Worm (Caenorhabditis elegans): Measurements from ENCODE around the gene Y48G9A.6.

The Y48G9A.6 gene

ce11 chrIII:2151480-2151995 is 33.9 kb downstream of the Y48G9A.6 start, which contains the start of gene gcn-1 (continued):
- TF ChIP-seq mdl-1 (tag; optimal IDR thresholded peaks at IDR 0.05) (no peak), fos-1 (tag; optimal IDR thresholded peaks at IDR 0.05) (no peak), daf-12 (tag; optimal IDR thresholded peaks at IDR 0.05) (no peak), mxl-3 (GFP tag; optimal IDR thresholded peaks at IDR 0.05) (no peak), vab-7 (GFP tag; IDR thresholded peaks at IDR 0.05) (no peak), ctbp-1 (GFP tag; IDR thresholded peaks at IDR 0.05) (0 out of 2 replicates have a peak, but pooled peaks have one; percentile 19), aha-1 (tag) (no peak), duxl-1 (tag; optimal IDR thresholded peaks at IDR 0.05; ENCODE audit: poor library complexity) (peak; percentile 73), egl-43 (GFP tag; IDR thresholded peaks at IDR 0.05) (no peak), ces-1 (GFP tag; optimal IDR thresholded peaks at IDR 0.05) (peak; percentile 53), ceh-32 (tag; optimal IDR thresholded peaks at IDR 0.05; ENCODE audit: poor library complexity) (no peak), madf-9 (GFP tag; conservative IDR thresholded peaks at IDR 0.05) (no peak), Y48G9A.11 (GFP tag; IDR thresholded peaks at IDR 0.05) (no peak), nhr-25 (tag; optimal IDR thresholded peaks at IDR 0.05; ENCODE audit: borderline replicate concordance, insufficient read depth) (no peak), mep-1 (tag; optimal IDR thresholded peaks at IDR 0.05) (peak; percentile 64), R02D3.7 (tag; optimal IDR thresholded peaks at IDR 0.05) (no peak), nhr-6 (tag; optimal IDR thresholded peaks at IDR 0.05) (no peak), zip-2 (tag; optimal IDR thresholded peaks at IDR 0.05) (no peak)

- TF ChIP-seq mep-1 (tag; optimal IDR thresholded peaks at IDR 0.05) (peak; percentile 9), mes-2 (tag; optimal IDR thresholded peaks at IDR 0.05; ENCODE audit: poor library complexity, severe bottlenecking) (peak; percentile 34), saeg-2 (GFP tag; IDR thresholded peaks at IDR 0.05) (no peak), unc-62 (GFP tag; optimal IDR thresholded peaks at IDR 0.05 in 1 of 2) (peak in 1 of 2 experiments; percentile 77), unc-62 (tag; optimal IDR thresholded peaks at IDR 0.05) (no peak), nhr-6 (tag; optimal IDR thresholded peaks at IDR 0.05) (peak; percentile 6), hlh-11 (tag; optimal IDR thresholded peaks at IDR 0.05) (peak; percentile 37), T26A8.4 (GFP tag; IDR thresholded peaks at IDR 0.05) (no peak), Y105C5A.15 (GFP tag; IDR thresholded peaks at IDR 0.05) (no peak), hlh-30 (tag; optimal IDR thresholded peaks at IDR 0.05; ENCODE audit: insufficient read depth) (peak; percentile 22)
Observed at ce11 chrIII:2159152-2159551, 41.5 kb downstream of the Y48G9A.6 start.
